Worm (Caenorhabditis elegans): Measurements from ENCODE around the gene tsp-1.
A peak's percentile ranks its signal among the peaks of the same experiment; 100 is the strongest.

DNA sequence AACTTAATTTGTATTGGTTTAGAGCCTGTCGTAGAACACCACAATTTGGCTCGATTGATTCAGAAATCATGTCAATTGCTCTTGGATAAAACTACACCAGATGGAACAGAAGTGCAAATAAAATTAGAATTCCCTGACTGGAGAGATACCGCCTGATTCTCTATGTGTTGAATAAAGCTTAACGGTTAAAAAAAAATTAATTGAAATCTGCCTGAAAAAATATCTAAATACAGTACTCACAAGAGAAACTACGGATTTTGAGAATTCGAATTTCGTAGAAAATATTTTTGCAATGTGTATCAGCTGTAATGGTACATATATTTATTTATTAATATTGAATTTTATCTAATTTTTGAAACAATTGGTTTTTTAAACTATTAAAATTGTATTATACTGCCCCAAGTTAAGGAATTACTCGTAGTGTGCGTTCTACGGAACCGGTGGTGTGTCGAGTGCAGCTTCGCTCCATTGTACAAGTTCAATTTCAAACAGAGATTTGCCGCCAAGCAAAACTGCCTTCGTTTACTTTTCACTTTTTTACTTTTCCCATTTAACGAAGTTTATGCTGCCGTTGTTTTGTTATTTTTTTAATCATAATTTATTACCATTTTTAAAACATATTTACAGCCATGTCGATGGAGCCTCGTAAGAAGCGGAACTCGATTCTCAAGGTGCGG lies 10.9 kb upstream of the tsp-1 start, which contains the start of gene knl-1:
- no peak for TF ChIP-seq elt-3 (tag; optimal IDR thresholded peaks at IDR 0.05)
- no peak for TF ChIP-seq nhr-12 (tag; optimal IDR thresholded peaks at IDR 0.05)
- no peak for TF ChIP-seq unc-62 (GFP tag; optimal IDR thresholded peaks at IDR 0.05)
- no peak for TF ChIP-seq ama-1 (optimal IDR thresholded peaks at IDR 0.05)
- TF ChIP-seq pha-4 (tag; optimal IDR thresholded peaks at IDR 0.05): peak; percentile 94
- TF ChIP-seq aly-2 (tag; optimal IDR thresholded peaks at IDR 0.05): no peak
- no peak for TF ChIP-seq unc-39 (tag; optimal IDR thresholded peaks at IDR 0.05)
- TF ChIP-seq nhr-28 (tag; optimal IDR thresholded peaks at IDR 0.05): no peak
